Worm (Caenorhabditis elegans): ENCODE results near the gene K06G5.1.

K06G5.1 gene

DNA sequence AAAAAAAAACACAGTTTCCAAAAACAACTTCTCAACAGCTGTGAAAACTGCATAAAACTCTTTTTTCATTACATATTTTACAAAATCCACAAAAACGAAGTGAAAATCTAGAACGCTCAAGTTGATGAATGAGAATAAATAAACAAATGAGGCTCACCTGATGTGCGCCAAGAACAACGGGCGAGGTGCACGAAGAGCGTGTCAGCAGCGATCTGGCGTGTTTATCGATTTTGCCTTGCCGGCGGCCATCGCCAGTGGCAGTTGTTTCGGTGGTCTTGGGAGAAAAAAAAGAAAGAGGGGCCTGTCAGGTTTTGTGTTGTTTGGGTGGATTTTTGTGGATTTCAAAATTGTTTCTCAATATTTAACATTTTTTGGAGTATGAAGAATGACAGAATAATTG, 40.9 kb upstream of the K06G5.1 start, which contains the start of gene idhb-1 (continued):
- peak; percentile 46 for TF ChIP-seq ceh-18 (tag; optimal IDR thresholded peaks at IDR 0.05)
- TF ChIP-seq sox-2 (GFP tag; IDR thresholded peaks at IDR 0.05) = no peak
- TF ChIP-seq ztf-16 (tag; optimal IDR thresholded peaks at IDR 0.05) = no peak
- TF ChIP-seq tbx-7 (tag; optimal IDR thresholded peaks at IDR 0.05) = no peak
- TF ChIP-seq zip-5 (tag; optimal IDR thresholded peaks at IDR 0.05) = no peak
- no peak for TF ChIP-seq odd-2 (tag; optimal IDR thresholded peaks at IDR 0.05)
- no peak for TF ChIP-seq fkh-10 (GFP tag; optimal IDR thresholded peaks at IDR 0.05)
- TF ChIP-seq unc-55 (GFP tag; optimal IDR thresholded peaks at IDR 0.05) = no peak
- no peak for TF ChIP-seq elt-2 (tag; optimal IDR thresholded peaks at IDR 0.05)
- no peak for TF ChIP-seq pqm-1 (tag; optimal IDR thresholded peaks at IDR 0.05)
- TF ChIP-seq hlh-8 (tag; optimal IDR thresholded peaks at IDR 0.05) = no peak
- no peak for TF ChIP-seq ceh-6 (GFP tag; optimal IDR thresholded peaks at IDR 0.05)
- no peak for TF ChIP-seq syd-9 (tag; optimal IDR thresholded peaks at IDR 0.05)
- TF ChIP-seq T23F11.4 (GFP tag; optimal IDR thresholded peaks at IDR 0.05) = no peak
- no peak for TF ChIP-seq ets-4 (tag; optimal IDR thresholded peaks at IDR 0.05)
- TF ChIP-seq ceh-31 (tag; optimal IDR thresholded peaks at IDR 0.05) = peak; percentile 50
- no peak for TF ChIP-seq pag-3 (tag; optimal IDR thresholded peaks at IDR 0.05; ENCODE audit: borderline replicate concordance)
- no peak for TF ChIP-seq ceh-45 (GFP tag; IDR thresholded peaks at IDR 0.05)
- peak; percentile 39 for TF ChIP-seq ceh-34 (tag; optimal IDR thresholded peaks at IDR 0.05)
- TF ChIP-seq nhr-232 (tag; optimal IDR thresholded peaks at IDR 0.05) = no peak
- no peak for TF ChIP-seq ceh-19 (GFP tag; optimal IDR thresholded peaks at IDR 0.05)
- no peak for TF ChIP-seq madf-2 (tag; optimal IDR thresholded peaks at IDR 0.05)
- no peak for TF ChIP-seq fax-1 (tag; optimal IDR thresholded peaks at IDR 0.05)
- no peak for TF ChIP-seq fkh-6 (tag; optimal IDR thresholded peaks at IDR 0.05)
- no peak for TF ChIP-seq hlh-15 (tag; optimal IDR thresholded peaks at IDR 0.05)
- TF ChIP-seq mec-3 (tag; optimal IDR thresholded peaks at IDR 0.05; ENCODE audit: borderline replicate concordance) = no peak
- no peak for TF ChIP-seq C08G9.2 (tag; optimal IDR thresholded peaks at IDR 0.05)
- no peak for TF ChIP-seq ceh-30 (tag; optimal IDR thresholded peaks at IDR 0.05)
- TF ChIP-seq hlh-13 (GFP tag; optimal IDR thresholded peaks at IDR 0.05) = no peak
- TF ChIP-seq pros-1 (tag; optimal IDR thresholded peaks at IDR 0.05) = no peak
- no peak for TF ChIP-seq unc-86 (tag; optimal IDR thresholded peaks at IDR 0.05)
- no peak for TF ChIP-seq K09A11.1 (tag; optimal IDR thresholded peaks at IDR 0.05; ENCODE audit: insufficient read depth)
- TF ChIP-seq pha-4 (tag; optimal IDR thresholded peaks at IDR 0.05) = no peak
- no peak for TF ChIP-seq ttx-3 (tag; optimal IDR thresholded peaks at IDR 0.05)
- no peak for TF ChIP-seq pha-2 (tag; optimal IDR thresholded peaks at IDR 0.05)

DNA sequence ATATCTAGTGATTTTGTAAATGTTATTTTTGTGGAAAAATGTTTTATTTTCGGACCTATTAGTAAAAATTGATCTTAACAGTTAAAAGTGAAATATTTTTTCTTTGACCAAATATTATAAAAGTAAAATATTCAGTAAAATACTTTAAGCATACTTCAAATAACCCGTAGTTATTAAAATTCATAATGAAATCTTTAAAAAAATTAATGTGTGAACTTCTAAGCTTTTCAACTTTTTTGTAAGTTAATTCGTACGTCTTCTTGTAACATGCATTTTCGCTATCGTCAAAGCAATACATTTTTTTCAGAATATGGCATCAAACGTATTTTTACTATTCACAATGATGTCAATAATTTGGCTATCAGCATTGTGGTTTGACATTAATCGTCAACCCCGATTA, 39.0 kb upstream of the K06G5.1 start, which contains the start of gene C37E2.2:
Gene C37E2.2, plus strand, starts transcription at position 301 of the 400 bp plus-strand sequence.
- no peak for TF ChIP-seq ceh-24 (tag; optimal IDR thresholded peaks at IDR 0.05)
- TF ChIP-seq pat-9 (tag; optimal IDR thresholded peaks at IDR 0.05) = no peak
- no peak for TF ChIP-seq ets-4 (tag; optimal IDR thresholded peaks at IDR 0.05)
- TF ChIP-seq mec-3 (tag; optimal IDR thresholded peaks at IDR 0.05; ENCODE audit: borderline replicate concordance) = no peak
- no peak for TF ChIP-seq pros-1 (tag; optimal IDR thresholded peaks at IDR 0.05)
- no peak for TF ChIP-seq dve-1 (tag; optimal IDR thresholded peaks at IDR 0.05)
- no peak for TF ChIP-seq hlh-8 (tag; optimal IDR thresholded peaks at IDR 0.05)
- TF ChIP-seq ceh-22 (tag; optimal IDR thresholded peaks at IDR 0.05) = no peak
- TF ChIP-seq syd-9 (tag; optimal IDR thresholded peaks at IDR 0.05) = no peak
- TF ChIP-seq eyg-1 (tag; optimal IDR thresholded peaks at IDR 0.05) = no peak
- no peak for TF ChIP-seq K02D7.2 (tag; optimal IDR thresholded peaks at IDR 0.05)
- no peak for TF ChIP-seq ceh-30 (tag; optimal IDR thresholded peaks at IDR 0.05)

DNA sequence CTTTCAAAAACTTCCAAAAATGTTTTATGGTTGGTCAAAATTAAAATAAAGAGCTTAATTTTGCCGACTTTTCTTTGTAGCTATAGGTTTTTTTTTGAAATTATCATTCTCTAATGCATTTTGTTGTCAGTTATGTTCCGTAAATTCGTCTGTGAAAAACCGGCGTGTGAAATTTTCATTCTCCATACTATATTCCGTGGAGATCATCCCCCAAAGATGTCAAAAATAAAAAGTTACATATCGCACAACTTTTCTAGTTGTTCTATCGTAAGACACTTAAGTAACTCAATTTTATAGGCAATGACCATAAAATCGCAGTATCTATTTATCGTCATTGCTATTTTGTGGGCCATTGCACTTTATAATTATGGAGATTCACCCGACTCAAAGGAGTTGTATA, 36.1 kb upstream of the K06G5.1 start, which contains the start of gene C37E2.10:
Gene C37E2.10, plus strand, starts transcription at position 301 of the 400 bp plus-strand sequence.
- no peak for TF ChIP-seq che-1 (tag; optimal IDR thresholded peaks at IDR 0.05)
- TF ChIP-seq pha-2 (tag; optimal IDR thresholded peaks at IDR 0.05) = no peak
- TF ChIP-seq unc-86 (tag; optimal IDR thresholded peaks at IDR 0.05) = no peak
- no peak for TF ChIP-seq eyg-1 (tag; optimal IDR thresholded peaks at IDR 0.05)
- TF ChIP-seq ama-1 (optimal IDR thresholded peaks at IDR 0.05) = no peak
- no peak for TF ChIP-seq ceh-19 (GFP tag; optimal IDR thresholded peaks at IDR 0.05)
- TF ChIP-seq syd-9 (tag; optimal IDR thresholded peaks at IDR 0.05) = no peak
